Worm (Caenorhabditis elegans): ENCODE results near the gene inx-7.

inx-7 gene

ce11 chrIV:5896341-5896740 lies 50.1 kb downstream of the inx-7 start, which contains the start of gene pck-3:
TSS of gene pck-3 (plus strand) at chrIV:5896641.
- TF ChIP-seq Y67H2A.10 (GFP tag; conservative IDR thresholded peaks at IDR 0.05) (no peak), ets-4 (GFP tag; optimal IDR thresholded peaks at IDR 0.05) (no peak), athp-1 (tag; optimal IDR thresholded peaks at IDR 0.05) (no peak), zfh-2 (GFP tag; conservative IDR thresholded peaks at IDR 0.05) (no peak), ZK185.1 (tag; optimal IDR thresholded peaks at IDR 0.05; ENCODE audit: poor library complexity, severe bottlenecking) (no peak), snpc-4 (GFP tag; optimal IDR thresholded peaks at IDR 0.05) (no peak), snpc-4 (tag; optimal IDR thresholded peaks at IDR 0.05) (no peak), cebp-1 (GFP tag; IDR thresholded peaks at IDR 0.05) (no peak), cebp-1 (tag; optimal IDR thresholded peaks at IDR 0.05) (no peak), somi-1 (GFP tag; optimal IDR thresholded peaks at IDR 0.05) (no peak), akir-1 (GFP tag; optimal IDR thresholded peaks at IDR 0.05) (no peak), K12H6.12 (tag; optimal IDR thresholded peaks at IDR 0.05) (no peak), chd-7 (tag; optimal IDR thresholded peaks at IDR 0.05) (no peak), lag-1 (GFP tag; IDR thresholded peaks at IDR 0.05) (no peak), nfyb-1 (GFP tag; IDR thresholded peaks at IDR 0.05) (no peak), B0035.1 (tag; optimal IDR thresholded peaks at IDR 0.05) (no peak), F23B12.7 (tag; optimal IDR thresholded peaks at IDR 0.05; ENCODE audit: insufficient read depth) (no peak), ekl-4 (GFP tag; IDR thresholded peaks at IDR 0.05) (no peak), aptf-2 (GFP tag; conservative IDR thresholded peaks at IDR 0.05) (no peak), unc-130 (GFP tag; optimal IDR thresholded peaks at IDR 0.05) (no peak)

ce11 chrIV:5895190-5895589 lies 51.2 kb downstream of the inx-7 start, which contains the start of gene nspb-6:
TSS of gene nspb-6 (plus strand) at chrIV:5895490.
- no peak for TF ChIP-seq lir-1 (GFP tag; conservative IDR thresholded peaks at IDR 0.05)
- TF ChIP-seq akir-1 (GFP tag; optimal IDR thresholded peaks at IDR 0.05): no peak
- TF ChIP-seq Y79H2A.3 (GFP tag; conservative IDR thresholded peaks at IDR 0.05): no peak
- TF ChIP-seq attf-6 (GFP tag; IDR thresholded peaks at IDR 0.05): no peak
- no peak for TF ChIP-seq somi-1 (GFP tag; optimal IDR thresholded peaks at IDR 0.05)
- no peak for TF ChIP-seq T07F8.4 (tag; optimal IDR thresholded peaks at IDR 0.05)
- no peak for TF ChIP-seq ztf-26 (tag; optimal IDR thresholded peaks at IDR 0.05)
- no peak for TF ChIP-seq C17E4.6 (GFP tag; IDR thresholded peaks at IDR 0.05)
- TF ChIP-seq lag-1 (GFP tag; IDR thresholded peaks at IDR 0.05): no peak
- TF ChIP-seq ccch-3 (GFP tag; optimal IDR thresholded peaks at IDR 0.05): no peak
